Fruit fly (Drosophila melanogaster) Kc167 (cell line): ENCODE measurements around the gene CG5342.

Experiments
- Myc ChIP-seq: fragments of >200 bp; optimal IDR thresholded peaks from 2 replicates; lab custom pipeline; 2017; ENCODE audit warnings: missing external identifiers
- Sin3A ChIP-seq: fragments of >200 bp; optimal IDR thresholded peaks from 2 replicates; lab custom pipeline; 2018; ENCODE audit warnings: missing external identifiers
- h ChIP-seq: fragments of >200 bp; optimal IDR thresholded peaks from 3 replicates; lab custom pipeline; 2018; ENCODE audit warnings: missing external identifiers
- insv ChIP-seq: fragments of >200 bp; optimal IDR thresholded peaks from 3 replicates; lab custom pipeline; 2018; ENCODE audit warnings: missing external identifiers
- psq ChIP-seq: fragments of >200 bp; optimal IDR thresholded peaks from 2 replicates; lab custom pipeline; 2017; ENCODE audit warnings: missing external identifiers
- ttk ChIP-seq: sonication (Bioruptor generic); optimal IDR thresholded peaks from 2 replicates; lab custom pipeline; 2017; ENCODE audit warnings: missing external identifiers

DNA sequence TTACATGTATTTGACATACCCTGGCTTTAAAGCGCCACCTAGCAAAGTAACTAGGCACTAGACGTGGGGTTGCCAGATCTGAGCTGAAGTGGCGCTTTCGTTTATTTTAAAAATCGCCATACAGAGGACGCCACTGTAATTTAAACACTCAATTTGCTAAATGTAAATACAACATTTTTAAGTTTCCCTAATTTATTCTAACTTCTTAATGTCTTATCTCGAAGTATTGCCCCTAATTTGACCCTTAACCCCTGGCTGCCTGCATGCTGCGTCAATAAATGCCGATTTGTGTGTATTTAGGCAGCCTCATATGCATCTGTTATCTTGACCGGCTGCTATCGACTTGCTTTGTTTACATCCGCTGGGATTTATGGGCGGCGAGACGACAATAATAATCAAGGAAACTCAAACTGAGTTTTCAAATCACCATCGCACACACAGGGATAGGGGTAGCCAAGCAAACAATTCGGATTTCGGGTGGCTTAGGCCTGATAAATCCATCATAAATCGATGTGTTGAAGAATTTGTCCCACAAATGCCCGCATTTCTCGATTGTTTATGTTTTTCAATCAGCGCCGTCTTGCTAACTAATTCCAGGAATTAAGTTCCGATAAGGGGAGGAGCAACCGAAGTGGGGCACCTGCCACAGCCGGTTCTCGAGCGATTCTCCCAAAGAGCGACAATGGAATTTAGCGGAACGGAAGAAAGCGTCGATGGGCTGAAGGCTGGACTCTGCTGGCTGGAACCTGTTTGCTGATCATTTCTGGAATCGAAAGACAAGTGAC lies 34.8 kb downstream of the CG5342 start:
- TF ChIP-seq Myc (lab: Kevin White, UChicago): no peak
- no peak for TF ChIP-seq psq
- no peak for TF ChIP-seq h (lab: Kevin White, UChicago)
- no peak for TF ChIP-seq ttk (lab: Kevin White, UChicago)
- TF ChIP-seq insv: no peak
- no peak for TF ChIP-seq Sin3A (lab: Kevin White, UChicago)
